Fruit fly (Drosophila melanogaster) whole organism, embryonic: ENCODE data around the gene rempA.

Experiments used
- Adf1 ChIP-seq: fragments of 200-800 bp; sonication (Bioruptor generic); IDR thresholded peaks from 2 replicates; pipeline ENCODE4 v1.3.6; 2022; ENCODE audit warnings: missing biosample characterization, missing genetic modification characterization
- BEAF-32 ChIP-seq: fragments of 200-800 bp; sonication (Bioruptor generic); optimal IDR thresholded peaks from 3 replicates; lab custom pipeline; 2017; ENCODE audit warnings: missing biosample characterization, missing genetic modification characterization, mild to moderate bottlenecking, moderate library complexity, missing genetic modification reagents
- CG10267 ChIP-seq: fragments of 200-800 bp; sonication (Bioruptor generic); optimal IDR thresholded peaks from 2 replicates; lab custom pipeline; 2018; ENCODE audit warnings: missing biosample characterization, mild to moderate bottlenecking, missing genetic modification characterization, moderate library complexity
- CG10366 ChIP-seq: fragments of 200-800 bp; sonication (Bioruptor generic); IDR thresholded peaks from 2 replicates; pipeline ENCODE4 v1.3.6; 2022; ENCODE audit warnings: missing biosample characterization, missing genetic modification characterization
- CG10654 ChIP-seq: fragments of 200-800 bp; sonication (Bioruptor generic); optimal IDR thresholded peaks from 2 replicates; lab custom pipeline; 2016; ENCODE audit warnings: missing biosample characterization, missing genetic modification characterization
- CG14441 ChIP-seq: fragments of 200-800 bp; sonication (Bioruptor generic); IDR thresholded peaks from 2 replicates; pipeline ENCODE4 v1.3.6; 2022; ENCODE audit warnings: missing biosample characterization, missing genetic modification characterization
- CG14965 ChIP-seq: fragments of 200-800 bp; sonication (Bioruptor generic); optimal IDR thresholded peaks from 2 replicates; lab custom pipeline; 2016; ENCODE audit warnings: missing biosample characterization, missing genetic modification characterization, borderline replicate concordance
- CG17359 ChIP-seq: fragments of 200-800 bp; sonication (Bioruptor generic); optimal IDR thresholded peaks from 3 replicates; lab custom pipeline; 2018; ENCODE audit warnings: missing biosample characterization, mild to moderate bottlenecking, missing genetic modification characterization, moderate library complexity
- CG34224 ChIP-seq: fragments of 200-800 bp; sonication (Bioruptor generic); IDR thresholded peaks from 3 replicates; pipeline ENCODE4 v1.3.6; 2022; ENCODE audit warnings: missing biosample characterization, missing genetic modification characterization; ENCODE audit not compliant: partially characterized antibody
- CG3995 ChIP-seq: fragments of 200-800 bp; sonication (Bioruptor generic); optimal IDR thresholded peaks from 3 replicates; lab custom pipeline; 2016; ENCODE audit warnings: missing biosample characterization, missing genetic modification characterization
- CG4707 ChIP-seq: fragments of 200-800 bp; sonication (Bioruptor generic); optimal IDR thresholded peaks from 2 replicates; lab custom pipeline; 2018; ENCODE audit warnings: missing biosample characterization, mild to moderate bottlenecking, missing genetic modification characterization, moderate library complexity
- CG6254 ChIP-seq: fragments of 200-800 bp; sonication (Bioruptor generic); optimal IDR thresholded peaks from 3 replicates; lab custom pipeline; 2017; ENCODE audit warnings: mild to moderate bottlenecking, missing biosample characterization, missing genetic modification reagents, missing genetic modification characterization
- CG6654 ChIP-seq: fragments of 200-800 bp; sonication (Bioruptor generic); optimal IDR thresholded peaks from 2 replicates; lab custom pipeline; 2017; ENCODE audit warnings: missing biosample characterization, mild to moderate bottlenecking, missing genetic modification characterization
- CG7745 ChIP-seq: fragments of 200-800 bp; sonication (Bioruptor generic); optimal IDR thresholded peaks from 2 replicates; lab custom pipeline; 2018; ENCODE audit warnings: missing biosample characterization, mild to moderate bottlenecking, missing genetic modification characterization, moderate library complexity
- CG8359 ChIP-seq: fragments of 200-800 bp; sonication (Bioruptor generic); optimal IDR thresholded peaks from 2 replicates; lab custom pipeline; 2017; ENCODE audit warnings: missing biosample characterization, mild to moderate bottlenecking, missing genetic modification characterization, borderline replicate concordance
- CoRest ChIP-seq: fragments of 200-800 bp; sonication (Bioruptor generic); optimal IDR thresholded peaks from 3 replicates; lab custom pipeline; 2018; ENCODE audit warnings: missing biosample characterization, mild to moderate bottlenecking, missing genetic modification characterization, moderate library complexity
- D19A ChIP-seq: fragments of 200-800 bp; optimal IDR thresholded peaks from 3 replicates; lab custom pipeline; 2019; ENCODE audit warnings: missing biosample characterization, mild to moderate bottlenecking, missing genetic modification characterization, moderate library complexity
- D19B ChIP-seq: fragments of 200-800 bp; sonication (Bioruptor generic); optimal IDR thresholded peaks from 2 replicates; lab custom pipeline; 2017; ENCODE audit warnings: missing biosample characterization, mild to moderate bottlenecking, missing genetic modification characterization
- Dip3 ChIP-seq: fragments of 200-800 bp; sonication (Bioruptor generic); optimal IDR thresholded peaks from 3 replicates; lab custom pipeline; 2016; ENCODE audit warnings: missing biosample characterization, missing genetic modification characterization
- Dp ChIP-seq: fragments of 200-800 bp; sonication (Bioruptor generic); optimal IDR thresholded peaks from 2 replicates; lab custom pipeline; 2018; ENCODE audit warnings: missing biosample characterization, mild to moderate bottlenecking, missing genetic modification characterization, moderate library complexity
- Hand ChIP-seq: fragments of 200-800 bp; sonication (Bioruptor generic); optimal IDR thresholded peaks from 2 replicates; lab custom pipeline; 2017; ENCODE audit warnings: mild to moderate bottlenecking, missing biosample characterization, missing genetic modification reagents, missing genetic modification characterization
- Hr51 ChIP-seq, 2 experiments: fragments of 200-800 bp; sonication (Bioruptor generic); optimal IDR thresholded peaks; 2 replicates in 1 of 2; 3 replicates in 1 of 2; lab custom pipeline; 2016 to 2018; ENCODE audit warnings: missing biosample characterization in 2 of 2, missing genetic modification characterization in 2 of 2, mild to moderate bottlenecking in 1 of 2, moderate library complexity in 1 of 2
- MESR4 ChIP-seq: fragments of 200-800 bp; sonication (Bioruptor generic); optimal IDR thresholded peaks from 2 replicates; lab custom pipeline; 2018; ENCODE audit warnings: missing biosample characterization, mild to moderate bottlenecking, missing genetic modification characterization, moderate library complexity
- Nf-YB ChIP-seq: fragments of 200-800 bp; sonication (Bioruptor generic); optimal IDR thresholded peaks from 3 replicates; lab custom pipeline; 2019; ENCODE audit warnings: missing biosample characterization, mild to moderate bottlenecking, missing genetic modification characterization, moderate library complexity
- Nf-YC ChIP-seq: fragments of 200-800 bp; optimal IDR thresholded peaks from 3 replicates; lab custom pipeline; 2019; ENCODE audit warnings: missing biosample characterization, mild to moderate bottlenecking, missing genetic modification characterization, moderate library complexity
- Scr ChIP-seq: fragments of 200-800 bp; sonication (Bioruptor generic); IDR thresholded peaks from 2 replicates; pipeline ENCODE4 v1.3.6; 2022; ENCODE audit warnings: missing biosample characterization, missing genetic modification characterization; ENCODE audit not compliant: partially characterized antibody
- cad ChIP-seq: fragments of >200 bp; optimal IDR thresholded peaks from 2 replicates; lab custom pipeline; 2017; ENCODE audit warnings: missing biosample characterization, missing genetic modification characterization
- corto ChIP-seq: fragments of 200-800 bp; sonication (Bioruptor generic); optimal IDR thresholded peaks from 2 replicates; lab custom pipeline; 2016; ENCODE audit warnings: missing biosample characterization, mild to moderate bottlenecking, missing genetic modification characterization, moderate library complexity
- crol ChIP-seq: fragments of 200-800 bp; sonication (Bioruptor generic); IDR thresholded peaks from 2 replicates; pipeline ENCODE4 v1.3.6; 2022; ENCODE audit warnings: missing biosample characterization, missing genetic modification characterization
- eve ChIP-seq, 2 experiments: fragments of >200 bp; optimal IDR thresholded peaks; 2 replicates each; lab custom pipeline; 2017; ENCODE audit warnings: missing biosample characterization in 2 of 2, missing genetic modification characterization in 2 of 2
- fd102C ChIP-seq: fragments of 200-800 bp; sonication (Bioruptor generic); optimal IDR thresholded peaks from 2 replicates; lab custom pipeline; 2018; ENCODE audit warnings: missing biosample characterization, mild to moderate bottlenecking, missing genetic modification characterization, moderate library complexity
- fd64A ChIP-seq: fragments of 200-800 bp; sonication (Bioruptor generic); optimal IDR thresholded peaks from 3 replicates; lab custom pipeline; 2018; ENCODE audit warnings: missing biosample characterization, mild to moderate bottlenecking, missing genetic modification characterization
- gfzf ChIP-seq: fragments of 200-800 bp; sonication (Bioruptor generic); optimal IDR thresholded peaks from 2 replicates; lab custom pipeline; 2016; ENCODE audit warnings: missing biosample characterization, mild to moderate bottlenecking, missing genetic modification characterization, moderate library complexity
- maf-S ChIP-seq: fragments of 200-800 bp; sonication (Bioruptor generic); optimal IDR thresholded peaks from 2 replicates; lab custom pipeline; 2016; ENCODE audit warnings: missing biosample characterization, missing genetic modification characterization
- phol ChIP-seq: fragments of 200-800 bp; sonication (Bioruptor generic); optimal IDR thresholded peaks from 3 replicates; lab custom pipeline; 2018; ENCODE audit warnings: missing biosample characterization, mild to moderate bottlenecking, missing genetic modification characterization, moderate library complexity
- pzg ChIP-seq: fragments of 200-800 bp; sonication (Bioruptor generic); optimal IDR thresholded peaks from 3 replicates; lab custom pipeline; 2018; ENCODE audit warnings: missing biosample characterization, mild to moderate bottlenecking, missing genetic modification characterization, moderate library complexity
- sc ChIP-seq, 3 experiments: fragments of >200 bp in 2 of 3; fragments of 200-800 bp in 1 of 3; sonication (Bioruptor generic) in 1 of 3; optimal IDR thresholded peaks; 2 replicates in 2 of 3; 3 replicates in 1 of 3; lab custom pipeline; 2017; ENCODE audit warnings: mild to moderate bottlenecking in 1 of 3, missing biosample characterization in 1 of 3, missing genetic modification characterization in 1 of 3, missing genetic modification reagents in 1 of 3
- sd ChIP-seq: fragments of 200-800 bp; sonication (Bioruptor generic); optimal IDR thresholded peaks from 3 replicates; lab custom pipeline; 2018; ENCODE audit warnings: missing biosample characterization, mild to moderate bottlenecking, missing genetic modification characterization, moderate library complexity
- so ChIP-seq: fragments of 200-800 bp; sonication (Bioruptor generic); IDR thresholded peaks from 3 replicates; pipeline ENCODE4 v1.3.6; 2022; ENCODE audit warnings: missing biosample characterization, missing genetic modification characterization
- ssp ChIP-seq: fragments of 200-800 bp; sonication (Bioruptor generic); IDR thresholded peaks from 2 replicates; pipeline ENCODE4 v1.3.6; 2022; ENCODE audit warnings: missing biosample characterization, missing genetic modification characterization
- tgo ChIP-seq: fragments of 200-800 bp; sonication (Bioruptor generic); IDR thresholded peaks from 3 replicates; pipeline ENCODE4 v1.3.6; 2022; ENCODE audit warnings: missing biosample characterization, missing genetic modification characterization
- tin ChIP-seq: fragments of 200-800 bp; sonication (Bioruptor generic); optimal IDR thresholded peaks from 3 replicates; lab custom pipeline; 2016; ENCODE audit warnings: missing biosample characterization, missing genetic modification characterization
- toy ChIP-seq: fragments of 200-800 bp; sonication (Bioruptor generic); IDR thresholded peaks from 2 replicates; pipeline ENCODE4 v1.3.6; 2022; ENCODE audit warnings: missing biosample characterization, missing genetic modification characterization
- ttk ChIP-seq: fragments of 200-800 bp; sonication (Bioruptor generic); IDR thresholded peaks from 2 replicates; pipeline ENCODE4 v2.1.2; 2022; ENCODE audit warnings: missing biosample characterization, missing genetic modification characterization
- z ChIP-seq: fragments of 200-800 bp; sonication (Bioruptor generic); IDR thresholded peaks from 3 replicates; pipeline ENCODE4 v1.3.6; 2022; ENCODE audit warnings: missing biosample characterization, missing genetic modification characterization
- zfh1 ChIP-seq: fragments of 200-800 bp; sonication (Bioruptor generic); IDR thresholded peaks from 3 replicates; pipeline ENCODE4 v1.3.6; 2022; ENCODE audit warnings: missing biosample characterization, missing genetic modification characterization

The rempA gene

dm6 chr2L:516032-516993 is 43.8 kb downstream of the rempA start (continued):
- TF ChIP-seq CG7745, result no peak
- peak; percentile 69 for TF ChIP-seq tin (GFP tag; lab: Kevin White, UChicago)
- no peak for TF ChIP-seq Adf1 (GFP tag; lab: Robert Waterston, UW)
- TF ChIP-seq CG14965 (GFP tag; lab: Kevin White, UChicago), result no peak
- peak; percentile 73 for TF ChIP-seq CG10267 (tag; lab: Kevin White, UChicago)
- peak; percentile 25 to 74 for TF ChIP-seq Hr51 (GFP tag; optimal IDR thresholded peaks at IDR 0.05; lab: Kevin White, UChicago)
- peak in 1 of 2 experiments; percentile 59 for TF ChIP-seq eve (GFP tag; optimal IDR thresholded peaks at IDR 0.05; lab: Kevin White, UChicago)
- TF ChIP-seq D19B (GFP tag; lab: Kevin White, UChicago), result peak; percentile 5
- no peak for TF ChIP-seq gfzf
- TF ChIP-seq Hand (GFP tag; lab: Kevin White, UChicago), result peak; percentile 65
- no peak for TF ChIP-seq corto (GFP tag; lab: Kevin White, UChicago)
- TF ChIP-seq D19A (tag; lab: Kevin White, UChicago), result peak; percentile 61
- TF ChIP-seq ttk, result peak; percentile 71
- TF ChIP-seq tgo, result peak; percentile 62
- peak; percentile 18 for TF ChIP-seq Dip3 (GFP tag; lab: Kevin White, UChicago)
- TF ChIP-seq CG10654 (GFP tag; lab: Kevin White, UChicago), result peak; percentile 54
- no peak for TF ChIP-seq CG3995 (GFP tag; lab: Kevin White, UChicago)
- TF ChIP-seq crol, result peak; percentile 72; the same call in 1 of the 2 replicates
- no peak for TF ChIP-seq sc (optimal IDR thresholded peaks at IDR 0.05; lab: Kevin White, UChicago)
- TF ChIP-seq sc (GFP tag; optimal IDR thresholded peaks at IDR 0.05; lab: Kevin White, UChicago), result peak; percentile 77
- TF ChIP-seq CG8359 (GFP tag; lab: Kevin White, UChicago), result peak; percentile 65
- no peak for TF ChIP-seq fd102C (GFP tag; lab: Kevin White, UChicago)
- peak; percentile 81 for TF ChIP-seq zfh1 (GFP tag; lab: Robert Waterston, UW)
- peak; percentile 74 for TF ChIP-seq CoRest (tag; lab: Kevin White, UChicago)
- peak; percentile 53 for TF ChIP-seq CG4707 (GFP tag; lab: Kevin White, UChicago)
- TF ChIP-seq ssp (GFP tag; lab: Robert Waterston, UW), result peak; percentile 57
- peak; percentile 49; the same call in 1 of the 2 replicates for TF ChIP-seq CG14441
- peak; percentile 86 for TF ChIP-seq Nf-YB
- TF ChIP-seq CG6254 (GFP tag; lab: Kevin White, UChicago), result peak; percentile 78
- peak; percentile 40 for TF ChIP-seq fd64A (GFP tag; lab: Kevin White, UChicago)
- peak; percentile 89 for TF ChIP-seq CG17359 (tag; lab: Kevin White, UChicago)
- TF ChIP-seq toy (GFP tag; lab: Robert Waterston, UW), result no peak
- TF ChIP-seq cad (GFP tag; lab: Kevin White, UChicago), result no peak
- TF ChIP-seq MESR4 (GFP tag; lab: Kevin White, UChicago), result peak; percentile 10
- no peak for TF ChIP-seq z
- no peak for TF ChIP-seq sd (tag; lab: Kevin White, UChicago)
- TF ChIP-seq maf-S (GFP tag; lab: Kevin White, UChicago), result peak; percentile 41
- TF ChIP-seq CG34224 (GFP tag; lab: Robert Waterston, UW), result no peak
- TF ChIP-seq phol (tag; lab: Kevin White, UChicago), result peak; percentile 86
- no peak for TF ChIP-seq Scr
- TF ChIP-seq Nf-YC (tag; lab: Kevin White, UChicago), result peak; percentile 90
- no peak for TF ChIP-seq Dp
- TF ChIP-seq BEAF-32, result no peak
- TF ChIP-seq CG6654 (GFP tag; lab: Kevin White, UChicago), result peak; percentile 55
- TF ChIP-seq so (GFP tag; lab: Robert Waterston, UW), result peak; percentile 61; the same call in 1 of the 3 replicates
- TF ChIP-seq pzg (GFP tag; lab: Kevin White, UChicago), result no peak
- TF ChIP-seq CG10366, result peak; percentile 73
